Fruit fly (Drosophila melanogaster) whole organism, embryonic: ENCODE measurements around the gene Osi6.

Source experiments
- Adf1 ChIP-seq: fragments of 200-800 bp; sonication (Bioruptor generic); IDR thresholded peaks from 2 replicates; pipeline ENCODE4 v1.3.6; 2022; ENCODE audit warnings: missing biosample characterization, missing genetic modification characterization
- Bgb ChIP-seq: fragments of 200-800 bp; sonication (Bioruptor generic); IDR thresholded peaks from 2 replicates; pipeline ENCODE4 v1.3.6; 2022; ENCODE audit warnings: missing biosample characterization, missing genetic modification characterization; ENCODE audit not compliant: partially characterized antibody
- Bteb2 ChIP-seq: fragments of 200-800 bp; sonication (Bioruptor generic); optimal IDR thresholded peaks from 2 replicates; lab custom pipeline; 2016; ENCODE audit warnings: missing biosample characterization, missing genetic modification characterization
- CG10462 ChIP-seq: fragments of 200-800 bp; sonication (Bioruptor generic); optimal IDR thresholded peaks from 2 replicates; lab custom pipeline; 2016; ENCODE audit warnings: missing biosample characterization, missing genetic modification characterization
- CG10959 ChIP-seq: fragments of 200-800 bp; sonication (Bioruptor generic); IDR thresholded peaks from 2 replicates; pipeline ENCODE4 v1.3.6; 2022; ENCODE audit warnings: missing biosample characterization, missing genetic modification characterization
- CG11398 ChIP-seq: fragments of 200-800 bp; sonication (Bioruptor generic); optimal IDR thresholded peaks from 2 replicates; lab custom pipeline; 2016; ENCODE audit warnings: missing biosample characterization, missing genetic modification characterization
- CG11695 ChIP-seq: fragments of 200-800 bp; sonication (Bioruptor generic); IDR thresholded peaks from 3 replicates; pipeline ENCODE4 v1.3.6; 2022; ENCODE audit warnings: missing biosample characterization, missing genetic modification characterization
- CG11696 ChIP-seq: fragments of 200-800 bp; sonication (Bioruptor generic); IDR thresholded peaks from 2 replicates; pipeline ENCODE4 v1.3.6; 2022; ENCODE audit warnings: missing biosample characterization, missing genetic modification characterization
- CG13624 ChIP-seq: fragments of 200-800 bp; sonication (Bioruptor generic); optimal IDR thresholded peaks from 2 replicates; lab custom pipeline; 2016; ENCODE audit warnings: missing biosample characterization, missing genetic modification characterization
- CG15479 ChIP-seq: fragments of 200-800 bp; sonication (Bioruptor generic); optimal IDR thresholded peaks from 3 replicates; lab custom pipeline; 2019; ENCODE audit warnings: missing biosample characterization, mild to moderate bottlenecking, missing genetic modification characterization, moderate library complexity
- CG15601 ChIP-seq: fragments of 200-800 bp; sonication (Bioruptor generic); optimal IDR thresholded peaks from 3 replicates; lab custom pipeline; 2019; ENCODE audit warnings: missing biosample characterization, mild to moderate bottlenecking, missing genetic modification characterization, moderate library complexity
- CG1603 ChIP-seq: fragments of 200-800 bp; sonication (Bioruptor generic); optimal IDR thresholded peaks from 2 replicates; lab custom pipeline; 2019; ENCODE audit warnings: missing biosample characterization, mild to moderate bottlenecking, missing genetic modification characterization, moderate library complexity
- CG17829 ChIP-seq: fragments of 200-800 bp; optimal IDR thresholded peaks from 2 replicates; lab custom pipeline; 2019; ENCODE audit warnings: missing biosample characterization, mild to moderate bottlenecking, missing genetic modification characterization, moderate library complexity
- CG17912 ChIP-seq: fragments of 200-800 bp; sonication (Bioruptor generic); optimal IDR thresholded peaks from 2 replicates; lab custom pipeline; 2018; ENCODE audit warnings: missing biosample characterization, mild to moderate bottlenecking, missing genetic modification characterization
- CG18599 ChIP-seq: fragments of 200-800 bp; sonication (Bioruptor generic); optimal IDR thresholded peaks from 3 replicates; lab custom pipeline; 2017; ENCODE audit warnings: missing biosample characterization, missing genetic modification characterization, mild to moderate bottlenecking, moderate library complexity, missing genetic modification reagents
- CG2129 ChIP-seq: fragments of 200-800 bp; sonication (Bioruptor generic); IDR thresholded peaks from 2 replicates; pipeline ENCODE4 v1.3.6; 2022; ENCODE audit warnings: missing biosample characterization, missing genetic modification characterization; ENCODE audit not compliant: partially characterized antibody
- CG2889 ChIP-seq: fragments of 200-800 bp; sonication (Bioruptor generic); IDR thresholded peaks from 3 replicates; pipeline ENCODE4 v1.3.6; 2022; ENCODE audit warnings: missing biosample characterization, missing genetic modification characterization
- CG32772 ChIP-seq: fragments of 200-800 bp; sonication (Bioruptor generic); IDR thresholded peaks from 2 replicates; pipeline ENCODE4 v1.3.6; 2022; ENCODE audit warnings: missing biosample characterization, missing genetic modification characterization
- CG33557 ChIP-seq: fragments of 200-800 bp; sonication (Bioruptor generic); optimal IDR thresholded peaks from 2 replicates; lab custom pipeline; 2019; ENCODE audit warnings: missing biosample characterization, mild to moderate bottlenecking, missing genetic modification characterization, moderate library complexity
- CG3407 ChIP-seq: fragments of 200-800 bp; sonication (Bioruptor generic); optimal IDR thresholded peaks from 2 replicates; lab custom pipeline; 2018; ENCODE audit warnings: missing biosample characterization, mild to moderate bottlenecking, missing genetic modification characterization
- CG34422 ChIP-seq: fragments of 200-800 bp; sonication (Bioruptor generic); IDR thresholded peaks from 3 replicates; pipeline ENCODE4 v1.3.6; 2022; ENCODE audit warnings: missing biosample characterization, missing genetic modification characterization
- CG3995 ChIP-seq: fragments of 200-800 bp; sonication (Bioruptor generic); optimal IDR thresholded peaks from 3 replicates; lab custom pipeline; 2016; ENCODE audit warnings: missing biosample characterization, missing genetic modification characterization
- CG4424 ChIP-seq: fragments of 200-800 bp; sonication (Bioruptor generic); optimal IDR thresholded peaks from 3 replicates; lab custom pipeline; 2016; ENCODE audit warnings: missing biosample characterization, missing genetic modification characterization
- CG6689 ChIP-seq: fragments of 200-800 bp; sonication (Bioruptor generic); IDR thresholded peaks from 2 replicates; pipeline ENCODE4 v1.3.6; 2022; ENCODE audit warnings: missing biosample characterization, missing genetic modification characterization
- CG7357 ChIP-seq: fragments of 200-800 bp; sonication (Bioruptor generic); IDR thresholded peaks from 3 replicates; pipeline ENCODE4 v1.3.6; 2022; ENCODE audit warnings: missing biosample characterization, missing genetic modification characterization
- CG7839 ChIP-seq: fragments of 200-800 bp; sonication (Bioruptor generic); optimal IDR thresholded peaks from 3 replicates; lab custom pipeline; 2018; ENCODE audit warnings: missing biosample characterization, mild to moderate bottlenecking, missing genetic modification characterization, moderate library complexity
- CG7987 ChIP-seq: fragments of 200-800 bp; sonication (Bioruptor generic); optimal IDR thresholded peaks from 2 replicates; lab custom pipeline; 2018; ENCODE audit warnings: missing biosample characterization, mild to moderate bottlenecking, missing genetic modification characterization, moderate library complexity
- CG8944 ChIP-seq: fragments of 200-800 bp; sonication (Bioruptor generic); optimal IDR thresholded peaks from 3 replicates; lab custom pipeline; 2016; ENCODE audit warnings: missing biosample characterization, missing genetic modification characterization
- CkIIα-i1 ChIP-seq: fragments of 200-800 bp; sonication (Bioruptor generic); IDR thresholded peaks from 2 replicates; pipeline ENCODE4 v1.3.6; 2022; ENCODE audit warnings: missing biosample characterization, missing genetic modification characterization
- D ChIP-seq, 2 experiments: fragments of 200-800 bp in 1 of 2; fragments of >200 bp in 1 of 2; sonication (Bioruptor generic) in 1 of 2; optimal IDR thresholded peaks; 2 replicates in 1 of 2; 3 replicates in 1 of 2; lab custom pipeline; 2017; ENCODE audit warnings: mild to moderate bottlenecking in 1 of 2, missing biosample characterization in 1 of 2, missing genetic modification characterization in 1 of 2, missing genetic modification reagents in 1 of 2
- Dek ChIP-seq: fragments of 200-800 bp; sonication (Bioruptor generic); optimal IDR thresholded peaks from 3 replicates; lab custom pipeline; 2019; ENCODE audit warnings: missing biosample characterization, mild to moderate bottlenecking, missing genetic modification characterization, moderate library complexity
- Hmr ChIP-seq: fragments of 200-800 bp; sonication (Bioruptor generic); optimal IDR thresholded peaks from 3 replicates; lab custom pipeline; 2017; ENCODE audit warnings: mild to moderate bottlenecking, missing biosample characterization, missing genetic modification reagents, missing genetic modification characterization
- Opbp ChIP-seq: fragments of 200-800 bp; sonication (Bioruptor generic); IDR thresholded peaks from 3 replicates; pipeline ENCODE4 v1.3.6; 2022; ENCODE audit warnings: missing biosample characterization, missing genetic modification characterization; ENCODE audit not compliant: partially characterized antibody
- PHDP ChIP-seq: fragments of 200-800 bp; sonication (Bioruptor generic); optimal IDR thresholded peaks from 3 replicates; lab custom pipeline; 2018; ENCODE audit warnings: missing biosample characterization, mild to moderate bottlenecking, missing genetic modification characterization, moderate library complexity
- Rx ChIP-seq: fragments of 200-800 bp; sonication (Bioruptor generic); IDR thresholded peaks from 2 replicates; pipeline ENCODE4 v1.3.6; 2022; ENCODE audit warnings: missing biosample characterization, missing genetic modification characterization
- Side ChIP-seq: fragments of 200-800 bp; sonication (Bioruptor generic); optimal IDR thresholded peaks from 2 replicates; lab custom pipeline; 2016; ENCODE audit warnings: missing biosample characterization, missing genetic modification characterization
- TFAM ChIP-seq: fragments of 200-800 bp; sonication (Bioruptor generic); optimal IDR thresholded peaks from 2 replicates; lab custom pipeline; 2017; ENCODE audit warnings: missing biosample characterization, missing genetic modification characterization, inconsistent platforms
- Vsx1 ChIP-seq: fragments of 200-800 bp; sonication (Bioruptor generic); optimal IDR thresholded peaks from 2 replicates; lab custom pipeline; 2017; ENCODE audit warnings: missing biosample characterization, mild to moderate bottlenecking, missing genetic modification characterization, missing genetic modification reagents
- ac ChIP-seq: fragments of 200-800 bp; sonication (Bioruptor generic); optimal IDR thresholded peaks from 3 replicates; lab custom pipeline; 2017; ENCODE audit warnings: missing biosample characterization, mild to moderate bottlenecking, missing genetic modification characterization
- caup ChIP-seq: fragments of 200-800 bp; sonication (Bioruptor generic); optimal IDR thresholded peaks from 3 replicates; lab custom pipeline; 2017; ENCODE audit warnings: missing biosample characterization, mild to moderate bottlenecking, missing genetic modification characterization, moderate library complexity; ENCODE audit not compliant: severe bottlenecking
- fd3F ChIP-seq: fragments of 200-800 bp; sonication (Bioruptor generic); optimal IDR thresholded peaks from 2 replicates; lab custom pipeline; 2018; ENCODE audit warnings: missing biosample characterization, mild to moderate bottlenecking, missing genetic modification characterization, moderate library complexity
- fd96Cb ChIP-seq: fragments of 200-800 bp; sonication (Bioruptor generic); optimal IDR thresholded peaks from 2 replicates; lab custom pipeline; 2018; ENCODE audit warnings: missing biosample characterization, mild to moderate bottlenecking, missing genetic modification characterization, moderate library complexity
- ftz-f1 ChIP-seq: fragments of 200-800 bp; sonication (Bioruptor generic); optimal IDR thresholded peaks from 2 replicates; lab custom pipeline; 2016; ENCODE audit warnings: missing biosample characterization, missing genetic modification characterization
- gsb ChIP-seq: fragments of 200-800 bp; sonication (Bioruptor generic); IDR thresholded peaks from 2 replicates; pipeline ENCODE4 v1.3.6; 2022; ENCODE audit warnings: missing biosample characterization, missing genetic modification characterization
- nau ChIP-seq: fragments of 200-800 bp; sonication (Bioruptor generic); optimal IDR thresholded peaks from 3 replicates; lab custom pipeline; 2017; ENCODE audit warnings: missing biosample characterization, mild to moderate bottlenecking, missing genetic modification characterization, missing genetic modification reagents
- ranshi ChIP-seq: fragments of 200-800 bp; sonication (Bioruptor generic); IDR thresholded peaks from 2 replicates; pipeline ENCODE4 v1.3.6; 2022; ENCODE audit warnings: missing biosample characterization, missing genetic modification characterization
- row ChIP-seq: fragments of 200-800 bp; sonication (Bioruptor generic); IDR thresholded peaks from 3 replicates; pipeline ENCODE4 v1.3.6; 2022; ENCODE audit warnings: missing biosample characterization, missing genetic modification characterization
- tx ChIP-seq: fragments of 200-800 bp; sonication (Bioruptor generic); optimal IDR thresholded peaks from 2 replicates; lab custom pipeline; 2016; ENCODE audit warnings: missing biosample characterization, missing genetic modification characterization
- wdn ChIP-seq: fragments of 200-800 bp; sonication (Bioruptor generic); IDR thresholded peaks from 2 replicates; pipeline ENCODE4 v1.3.6; 2022; ENCODE audit warnings: missing biosample characterization, missing genetic modification characterization
- wek ChIP-seq: fragments of 200-800 bp; sonication (Bioruptor generic); optimal IDR thresholded peaks from 3 replicates; lab custom pipeline; 2018; ENCODE audit warnings: missing biosample characterization, mild to moderate bottlenecking, missing genetic modification characterization, moderate library complexity

Gene Osi6

DNA sequence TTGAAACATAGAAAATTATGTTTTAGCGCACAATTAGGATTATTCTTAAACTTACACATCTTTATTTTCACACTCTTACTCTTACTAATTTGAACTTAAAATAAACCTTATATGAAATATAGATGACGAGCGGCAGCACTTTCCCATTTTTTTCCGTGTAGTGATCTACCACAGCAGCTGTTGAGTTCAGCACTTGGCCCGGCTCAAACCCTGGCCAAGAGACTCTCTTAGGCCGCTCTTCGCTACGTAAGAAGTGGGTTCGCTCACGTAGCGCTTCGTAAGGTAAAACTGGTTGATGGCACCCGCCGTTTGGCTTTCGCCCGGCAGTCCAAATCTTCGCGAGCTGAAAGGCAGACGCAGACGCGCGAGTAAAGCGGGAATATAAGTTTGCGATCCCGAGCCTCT, 36.0 kb upstream of the Osi6 start, which contains the start of gene Osi24 (continued):
- TF ChIP-seq Dek (no peak), CG7987 (no peak), CG34422 (GFP tag; lab: Robert Waterston, UW) (no peak), CG3407 (GFP tag; lab: Kevin White, UChicago) (peak; percentile 33), caup (no peak), CG7839 (tag; lab: Kevin White, UChicago) (peak; percentile 54), CG33557 (no peak), Side (GFP tag; lab: Kevin White, UChicago) (peak; percentile 37), ranshi (GFP tag; lab: Robert Waterston, UW) (peak; percentile 51), CG10462 (GFP tag; lab: Kevin White, UChicago) (peak; percentile 18), CG17912 (no peak), CG17829 (no peak), nau (GFP tag; lab: Kevin White, UChicago) (peak; percentile 47), Opbp (no peak), CG2129 (GFP tag; lab: Robert Waterston, UW) (no peak), Bgb (GFP tag; lab: Robert Waterston, UW) (no peak), CG11695 (peak; percentile 73; the same call in 2 of the 3 replicates), Rx (peak; percentile 67), Adf1 (GFP tag; lab: Robert Waterston, UW) (no peak), CG10959 (GFP tag; lab: Robert Waterston, UW) (no peak), wdn (GFP tag; lab: Robert Waterston, UW) (0 out of 2 replicates have a peak, but pooled peaks have one; percentile 13), TFAM (GFP tag; lab: Kevin White, UChicago) (no peak), CG3995 (peak; percentile 20), Vsx1 (GFP tag; lab: Kevin White, UChicago) (no peak), CG15601 (tag; lab: Kevin White, UChicago) (peak; percentile 15), ftz-f1 (GFP tag; lab: Kevin White, UChicago) (no peak), D (optimal IDR thresholded peaks at IDR 0.05; lab: Kevin White, UChicago) (no peak), D (GFP tag; optimal IDR thresholded peaks at IDR 0.05; lab: Kevin White, UChicago) (no peak), Hmr (peak; percentile 33), CG18599 (GFP tag; lab: Kevin White, UChicago) (peak; percentile 38), gsb (GFP tag; lab: Robert Waterston, UW) (no peak; the same call in 1 of the 2 replicates), CkIIα-i1 (GFP tag; lab: Robert Waterston, UW) (no peak), tx (no peak), CG7357 (GFP tag; lab: Robert Waterston, UW) (peak; percentile 48; the same call in 1 of the 3 replicates), CG1603 (peak; percentile 74), CG11696 (0 out of 2 replicates have a peak, but pooled peaks have one; percentile 21), row (GFP tag; lab: Robert Waterston, UW) (peak; percentile 69; the same call in 2 of the 3 replicates), fd3F (no peak), CG8944 (peak; percentile 27), CG2889 (GFP tag; lab: Robert Waterston, UW) (no peak), CG6689 (GFP tag; lab: Robert Waterston, UW) (peak; percentile 64), CG11398 (no peak), Bteb2 (no peak), CG4424 (GFP tag; lab: Kevin White, UChicago) (peak; percentile 8), PHDP (tag; lab: Kevin White, UChicago) (peak; percentile 38), ac (GFP tag; lab: Kevin White, UChicago) (no peak), CG32772 (peak; percentile 62), fd96Cb (tag; lab: Kevin White, UChicago) (peak; percentile 54), wek (GFP tag; lab: Kevin White, UChicago) (no peak), CG15479 (GFP tag; lab: Kevin White, UChicago) (no peak), CG13624 (GFP tag; lab: Kevin White, UChicago) (peak; percentile 29)
